Worm (Caenorhabditis elegans) whole organism, late embryonic: ENCODE measurements around the gene pcn-1.

Source experiments
- C38D4.7 ChIP-seq: fragments of 200-800 bp; sonication (Bioruptor generic); optimal IDR thresholded peaks from 2 replicates; lab custom pipeline; 2018; ENCODE audit warnings: mild to moderate bottlenecking, missing genetic modification characterization, moderate library complexity, missing compliant biosample characterization
- F13H6.1 ChIP-seq: sonication (generic microtip); optimal IDR thresholded peaks from 2 replicates; lab custom pipeline; 2016; ENCODE audit warnings: missing genetic modification characterization, missing compliant biosample characterization
- Y22D7AL.16 ChIP-seq: sonication (generic microtip); optimal IDR thresholded peaks from 2 replicates; lab custom pipeline; 2016; ENCODE audit warnings: missing genetic modification characterization, missing compliant biosample characterization
- ceh-14 ChIP-seq: sonication (generic microtip); optimal IDR thresholded peaks from 2 replicates; lab custom pipeline; 2016; ENCODE audit warnings: missing genotype, missing genetic modification characterization, missing compliant biosample characterization
- ceh-19 ChIP-seq: fragments of 200-800 bp; sonication (Bioruptor generic); optimal IDR thresholded peaks from 2 replicates; lab custom pipeline; 2018; ENCODE audit warnings: mild to moderate bottlenecking, missing genetic modification characterization, missing compliant biosample characterization
- ceh-22 ChIP-seq: sonication (generic microtip); optimal IDR thresholded peaks from 2 replicates; lab custom pipeline; 2017; ENCODE audit warnings: missing biosample characterization, missing genetic modification characterization
- ceh-34 ChIP-seq: sonication (generic microtip); optimal IDR thresholded peaks from 2 replicates; lab custom pipeline; 2016; ENCODE audit warnings: mild to moderate bottlenecking, missing genetic modification characterization, missing compliant biosample characterization
- ceh-45 ChIP-seq: fragments of 200-800 bp; sonication (Bioruptor generic); IDR thresholded peaks from 2 replicates; pipeline ENCODE4 v1.3.6; 2022; ENCODE audit warnings: missing genetic modification reagents, missing genetic modification characterization, missing compliant biosample characterization
- ceh-48 ChIP-seq: sonication (generic microtip); optimal IDR thresholded peaks from 2 replicates; lab custom pipeline; 2016; ENCODE audit warnings: missing genetic modification characterization, inconsistent platforms, missing compliant biosample characterization
- ceh-9 ChIP-seq: sonication (generic microtip); optimal IDR thresholded peaks from 2 replicates; lab custom pipeline; 2016; ENCODE audit warnings: mild to moderate bottlenecking, missing genetic modification characterization, inconsistent platforms, missing compliant biosample characterization
- che-1 ChIP-seq: sonication (generic microtip); optimal IDR thresholded peaks from 2 replicates; lab custom pipeline; 2016; ENCODE audit warnings: mild to moderate bottlenecking, missing genetic modification characterization, missing compliant biosample characterization
- elt-2 ChIP-seq: sonication (generic microtip); optimal IDR thresholded peaks from 2 replicates; lab custom pipeline; 2016; ENCODE audit warnings: missing genetic modification reagents, missing genetic modification characterization, missing compliant biosample characterization
- ets-4 ChIP-seq: sonication (generic microtip); optimal IDR thresholded peaks from 2 replicates; lab custom pipeline; 2016; ENCODE audit warnings: missing genetic modification characterization, missing compliant biosample characterization
- eyg-1 ChIP-seq: sonication (generic microtip); optimal IDR thresholded peaks from 2 replicates; lab custom pipeline; 2016; ENCODE audit warnings: missing genotype, missing genetic modification characterization, missing compliant biosample characterization
- fkh-10 ChIP-seq: fragments of 150-350 bp; optimal IDR thresholded peaks from 2 replicates; lab custom pipeline; 2014; ENCODE audit warnings: missing biosample characterization, missing genetic modification reagents, missing genetic modification characterization
- gmeb-2 ChIP-seq: sonication (generic microtip); optimal IDR thresholded peaks from 2 replicates; lab custom pipeline; 2016; ENCODE audit warnings: missing genetic modification characterization, inconsistent platforms, missing compliant biosample characterization
- hlh-30 ChIP-seq: sonication (generic microtip); optimal IDR thresholded peaks from 2 replicates; lab custom pipeline; 2017; ENCODE audit warnings: antibody characterized with exemption, missing genetic modification characterization, missing compliant biosample characterization; ENCODE audit not compliant: insufficient read depth
- lim-6 ChIP-seq: sonication (generic microtip); optimal IDR thresholded peaks from 2 replicates; lab custom pipeline; 2016; ENCODE audit warnings: missing genetic modification characterization, missing compliant biosample characterization
- lin-11 ChIP-seq: fragments of 200-800 bp; sonication (Bioruptor generic); optimal IDR thresholded peaks from 2 replicates; lab custom pipeline; 2018; ENCODE audit warnings: mild to moderate bottlenecking, missing genetic modification characterization, missing compliant biosample characterization
- mec-3 ChIP-seq: sonication (generic microtip); optimal IDR thresholded peaks from 2 replicates; lab custom pipeline; 2016; ENCODE audit warnings: borderline replicate concordance, missing genetic modification characterization, missing compliant biosample characterization
- npax-4 ChIP-seq: sonication (generic microtip); optimal IDR thresholded peaks from 2 replicates; lab custom pipeline; 2016; ENCODE audit warnings: missing genetic modification characterization, missing compliant biosample characterization
- odd-2 ChIP-seq: sonication (generic microtip); optimal IDR thresholded peaks from 2 replicates; lab custom pipeline; 2017; ENCODE audit warnings: antibody characterized with exemption, mild to moderate bottlenecking, missing genetic modification characterization, missing compliant biosample characterization
- pag-3 ChIP-seq: sonication (generic microtip); optimal IDR thresholded peaks from 2 replicates; lab custom pipeline; 2016; ENCODE audit warnings: missing compliant biosample characterization, missing genetic modification characterization, borderline replicate concordance
- pat-9 ChIP-seq: fragments of 200-800 bp; sonication (Bioruptor generic); optimal IDR thresholded peaks from 2 replicates; lab custom pipeline; 2018; ENCODE audit warnings: mild to moderate bottlenecking, missing genetic modification characterization, moderate library complexity, missing compliant biosample characterization
- pha-4 ChIP-seq: fragments of 150-350 bp; optimal IDR thresholded peaks from 2 replicates; lab custom pipeline; 2018; ENCODE audit warnings: missing biosample characterization, missing genetic modification reagents, missing genetic modification characterization
- pqm-1 ChIP-seq: sonication (generic microtip); optimal IDR thresholded peaks from 2 replicates; lab custom pipeline; 2016; ENCODE audit warnings: missing genetic modification characterization, missing compliant biosample characterization
- pros-1 ChIP-seq: fragments of 150-350 bp; optimal IDR thresholded peaks from 2 replicates; lab custom pipeline; 2014; ENCODE audit warnings: missing biosample characterization, missing genetic modification reagents, missing genetic modification characterization
- ref-2 ChIP-seq: sonication (generic microtip); optimal IDR thresholded peaks from 2 replicates; lab custom pipeline; 2016; ENCODE audit warnings: missing genetic modification characterization, missing compliant biosample characterization
- rnt-1 ChIP-seq: sonication (generic microtip); optimal IDR thresholded peaks from 2 replicates; lab custom pipeline; 2016; ENCODE audit warnings: missing genetic modification characterization, missing compliant biosample characterization
- sdc-2 ChIP-seq: sonication (generic microtip); optimal IDR thresholded peaks from 2 replicates; lab custom pipeline; 2016; ENCODE audit warnings: missing genotype, missing genetic modification characterization, missing compliant biosample characterization
- sox-2 ChIP-seq: fragments of 200-800 bp; sonication (Bioruptor generic); IDR thresholded peaks from 2 replicates; pipeline ENCODE4 v1.3.6; 2022; ENCODE audit warnings: missing genetic modification reagents, missing genetic modification characterization, missing compliant biosample characterization
- tbx-2 ChIP-seq: sonication (generic microtip); optimal IDR thresholded peaks from 2 replicates; lab custom pipeline; 2016; ENCODE audit warnings: missing genetic modification characterization, missing compliant biosample characterization
- ttx-3 ChIP-seq: sonication (generic microtip); optimal IDR thresholded peaks from 2 replicates; lab custom pipeline; 2016; ENCODE audit warnings: missing genetic modification reagents, missing genetic modification characterization, missing compliant biosample characterization
- unc-55 ChIP-seq: sonication (generic microtip); optimal IDR thresholded peaks from 2 replicates; lab custom pipeline; 2017; ENCODE audit warnings: missing biosample characterization, missing genetic modification reagents, missing genetic modification characterization
- unc-86 ChIP-seq: sonication (generic microtip); optimal IDR thresholded peaks from 2 replicates; lab custom pipeline; 2016; ENCODE audit warnings: missing genetic modification characterization, missing compliant biosample characterization
- zip-5 ChIP-seq: sonication (generic microtip); optimal IDR thresholded peaks from 2 replicates; lab custom pipeline; 2016; ENCODE audit warnings: missing genetic modification characterization, missing compliant biosample characterization

The pcn-1 gene

ce11 chrIV:4018692-4019387 is 30.4 kb downstream of the pcn-1 start:
- TF ChIP-seq che-1 (tag; lab: Kevin White, UChicago) (no peak), ceh-22 (no peak), ceh-48 (no peak), pros-1 (tag; lab: Kevin White, UChicago) (no peak), gmeb-2 (tag; lab: Kevin White, UChicago) (no peak), lin-11 (no peak), ceh-14 (no peak), Y22D7AL.16 (no peak), ceh-34 (tag; lab: Kevin White, UChicago) (no peak), fkh-10 (GFP tag; lab: Kevin White, UChicago) (no peak), F13H6.1 (tag; lab: Kevin White, UChicago) (no peak), npax-4 (tag; lab: Kevin White, UChicago) (no peak), C38D4.7 (GFP tag; lab: Kevin White, UChicago) (no peak), ceh-45 (GFP tag; lab: Robert Waterston, UW) (no peak), odd-2 (tag; lab: Kevin White, UChicago) (no peak), unc-86 (tag; lab: Kevin White, UChicago) (no peak)
- TF ChIP-seq, all 69 proteins: peak for 0

ce11 chrIV:4016723-4017122 is 32.5 kb downstream of the pcn-1 start:
- TF ChIP-seq ets-4 (tag; lab: Kevin White, UChicago) (no peak), pat-9 (no peak), ttx-3 (tag; lab: Kevin White, UChicago) (no peak), ceh-9 (tag; lab: Kevin White, UChicago) (no peak), eyg-1 (tag; lab: Kevin White, UChicago) (no peak), pqm-1 (tag; lab: Kevin White, UChicago) (no peak), ceh-34 (tag; lab: Kevin White, UChicago) (no peak), hlh-30 (tag; lab: Kevin White, UChicago) (no peak), sdc-2 (tag; lab: Kevin White, UChicago) (no peak), rnt-1 (tag; lab: Kevin White, UChicago) (no peak), tbx-2 (no peak), ceh-19 (GFP tag; lab: Kevin White, UChicago) (no peak), pros-1 (tag; lab: Kevin White, UChicago) (no peak)

ce11 chrIV:4015660-4016059 is 33.6 kb downstream of the pcn-1 start:
- no peak for TF ChIP-seq mec-3 (tag; lab: Kevin White, UChicago)
- TF ChIP-seq tbx-2, result no peak
- no peak for TF ChIP-seq sdc-2 (tag; lab: Kevin White, UChicago)
- TF ChIP-seq ceh-45 (GFP tag; lab: Robert Waterston, UW), result no peak
- TF ChIP-seq zip-5 (tag; lab: Kevin White, UChicago), result no peak
- no peak for TF ChIP-seq ceh-48
- no peak for TF ChIP-seq rnt-1 (tag; lab: Kevin White, UChicago)
- no peak for TF ChIP-seq sox-2 (GFP tag; lab: Robert Waterston, UW)
- no peak for TF ChIP-seq pat-9
- no peak for TF ChIP-seq unc-55
- TF ChIP-seq pha-4 (tag; lab: Kevin White, UChicago), result no peak
- TF ChIP-seq, all 69 proteins: peak for 0

- TF ChIP-seq lim-6 (tag; lab: Kevin White, UChicago) (no peak), C38D4.7 (GFP tag; lab: Kevin White, UChicago) (no peak), elt-2 (tag; lab: Kevin White, UChicago) (no peak), gmeb-2 (tag; lab: Kevin White, UChicago) (no peak), ref-2 (tag; lab: Kevin White, UChicago) (no peak), ceh-48 (no peak), pag-3 (tag; lab: Kevin White, UChicago) (no peak)
Measured at ce11 chrIV:4014341-4014826, 34.9 kb downstream of the pcn-1 start.
